Worm (Caenorhabditis elegans): Measurements from ENCODE around the gene msd-2.

Gene msd-2

DNA sequence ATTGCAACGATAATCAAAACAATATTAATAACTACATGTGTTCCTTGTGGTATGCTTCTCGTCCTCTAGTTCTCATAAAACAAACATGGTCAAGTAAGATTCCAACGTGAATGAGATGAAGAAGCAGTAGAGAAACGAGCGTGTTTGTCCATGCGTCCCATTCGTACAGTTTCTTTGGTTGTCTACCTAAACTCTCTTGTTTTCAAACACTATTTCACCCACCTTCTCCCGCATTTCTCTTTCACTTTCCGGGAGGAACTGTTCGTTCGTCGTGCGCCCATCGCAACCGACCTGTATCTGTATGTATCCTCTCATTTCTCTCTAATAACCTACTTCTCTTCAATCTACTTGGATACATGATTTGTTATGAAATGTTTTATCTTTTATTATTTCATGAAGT, 21.1 kb upstream of the msd-2 start:
- no peak for TF ChIP-seq hlh-4 (tag; optimal IDR thresholded peaks at IDR 0.05)
- TF ChIP-seq nhr-47 (tag; optimal IDR thresholded peaks at IDR 0.05): no peak
- TF ChIP-seq ceh-82 (tag; optimal IDR thresholded peaks at IDR 0.05): no peak
- no peak for TF ChIP-seq pqm-1 (tag; optimal IDR thresholded peaks at IDR 0.05)
- no peak for TF ChIP-seq nhr-11 (tag; optimal IDR thresholded peaks at IDR 0.05)
- peak; percentile 33 for TF ChIP-seq snu-23 (GFP tag; optimal IDR thresholded peaks at IDR 0.05)
- no peak for TF ChIP-seq zag-1 (tag; optimal IDR thresholded peaks at IDR 0.05)
- peak in 1 of 2 experiments; percentile 34 for TF ChIP-seq mdl-1 (tag; optimal IDR thresholded peaks at IDR 0.05)
- no peak for TF ChIP-seq nhr-85 (tag)
- TF ChIP-seq efl-1 (optimal IDR thresholded peaks at IDR 0.05): peak in 1 of 2 experiments; percentile 4
- peak in 1 of 2 experiments; percentile 56 for TF ChIP-seq efl-1 (GFP tag; optimal IDR thresholded peaks at IDR 0.05 in 1 of 2)
- TF ChIP-seq egl-13 (tag; optimal IDR thresholded peaks at IDR 0.05): no peak
- TF ChIP-seq tbx-2 (tag; optimal IDR thresholded peaks at IDR 0.05): no peak
- TF ChIP-seq nhr-20 (tag; optimal IDR thresholded peaks at IDR 0.05): peak; percentile 5
- no peak for TF ChIP-seq nhr-84 (tag; optimal IDR thresholded peaks at IDR 0.05)
- no peak for TF ChIP-seq vab-15 (tag; optimal IDR thresholded peaks at IDR 0.05)
- TF ChIP-seq skn-1 (tag; optimal IDR thresholded peaks at IDR 0.05): peak; percentile 23
- TF ChIP-seq efl-3 (GFP tag; optimal IDR thresholded peaks at IDR 0.05): no peak
- no peak for TF ChIP-seq dpl-1 (GFP tag; optimal IDR thresholded peaks at IDR 0.05)
- TF ChIP-seq sup-37 (GFP tag; optimal IDR thresholded peaks at IDR 0.05): no peak
- TF ChIP-seq ets-5 (GFP tag; IDR thresholded peaks at IDR 0.05): no peak
- peak; percentile 5 for TF ChIP-seq nhr-71 (tag; optimal IDR thresholded peaks at IDR 0.05)
- no peak for TF ChIP-seq mab-9 (GFP tag; IDR thresholded peaks at IDR 0.05)
- peak in 1 of 2 experiments; percentile 51 for TF ChIP-seq lsy-2 (tag; optimal IDR thresholded peaks at IDR 0.05)
- TF ChIP-seq Y116A8C.19 (tag; optimal IDR thresholded peaks at IDR 0.05; ENCODE audit: borderline replicate concordance): no peak
- TF ChIP-seq ceh-90 (tag; optimal IDR thresholded peaks at IDR 0.05): no peak
- TF ChIP-seq isw-1 (GFP tag; IDR thresholded peaks at IDR 0.05): no peak
- TF ChIP-seq elt-3 (tag; optimal IDR thresholded peaks at IDR 0.05): peak in 2 of 6 experiments; percentile 32 to 67
- TF ChIP-seq dsc-1 (tag; optimal IDR thresholded peaks at IDR 0.05): no peak
- TF ChIP-seq lin-35 (GFP tag; optimal IDR thresholded peaks at IDR 0.05): peak in 1 of 2 experiments; percentile 10
- TF ChIP-seq unc-130 (tag; optimal IDR thresholded peaks at IDR 0.05): no peak
- no peak for TF ChIP-seq unc-62 (GFP tag; optimal IDR thresholded peaks at IDR 0.05)
- TF ChIP-seq fkh-4 (tag; optimal IDR thresholded peaks at IDR 0.05; ENCODE audit: borderline replicate concordance): no peak
- no peak for TF ChIP-seq mep-1 (tag; optimal IDR thresholded peaks at IDR 0.05)
- TF ChIP-seq aly-2 (tag; optimal IDR thresholded peaks at IDR 0.05): no peak
- no peak for TF ChIP-seq swsn-7 (tag; optimal IDR thresholded peaks at IDR 0.05)
- no peak for TF ChIP-seq elt-2 (tag; optimal IDR thresholded peaks at IDR 0.05)
- no peak for TF ChIP-seq nhr-76 (tag; optimal IDR thresholded peaks at IDR 0.05)
- no peak for TF ChIP-seq ceh-88 (GFP tag; IDR thresholded peaks at IDR 0.05)
- no peak for TF ChIP-seq nhr-12 (tag; optimal IDR thresholded peaks at IDR 0.05)
- TF ChIP-seq unc-30 (tag; optimal IDR thresholded peaks at IDR 0.05): no peak
- no peak for TF ChIP-seq hlh-17 (GFP tag; optimal IDR thresholded peaks at IDR 0.05; ENCODE audit: borderline replicate concordance)
- no peak for TF ChIP-seq ceh-63 (GFP tag; optimal IDR thresholded peaks at IDR 0.05)
- TF ChIP-seq lin-15B (tag; optimal IDR thresholded peaks at IDR 0.05): no peak
- TF ChIP-seq lir-3 (tag; optimal IDR thresholded peaks at IDR 0.05; ENCODE audit: poor library complexity): no peak
- peak; percentile 99 for TF ChIP-seq blmp-1 (tag; optimal IDR thresholded peaks at IDR 0.05)
- no peak for TF ChIP-seq nhr-237 (tag; optimal IDR thresholded peaks at IDR 0.05)
- TF ChIP-seq mef-2 (tag; optimal IDR thresholded peaks at IDR 0.05): no peak
- no peak for TF ChIP-seq C16A3.4 (tag; optimal IDR thresholded peaks at IDR 0.05)
- peak; percentile 78 for TF ChIP-seq lin-14 (GFP tag; optimal IDR thresholded peaks at IDR 0.05)
- no peak for TF ChIP-seq unc-98 (GFP tag; IDR thresholded peaks at IDR 0.05)

All from whole organism, L1 larva.